Fruit fly (Drosophila melanogaster): ENCODE measurements around the gene CG33912.

CG33912 gene

dm6 chr3L:20792693-20793092, 37.2 kb upstream of the CG33912 start, which contains the start of gene Six4 (continued):
- TF ChIP-seq CG7271 (tag; optimal IDR thresholded peaks at IDR 0.05) (peak; percentile 72), sim (GFP tag; IDR thresholded peaks at IDR 0.05) (0 out of 2 replicates have a peak, but pooled peaks have one; percentile 44), phol (tag; optimal IDR thresholded peaks at IDR 0.05) (peak; percentile 56), pros (GFP tag; optimal IDR thresholded peaks at IDR 0.05) (peak; percentile 26), CG8924 (tag; optimal IDR thresholded peaks at IDR 0.05) (peak; percentile 40), sd (tag; optimal IDR thresholded peaks at IDR 0.05) (no peak), Nf-YB (GFP tag; optimal IDR thresholded peaks at IDR 0.05) (peak; percentile 95), CG10267 (tag; optimal IDR thresholded peaks at IDR 0.05) (peak; percentile 12), Ets97D (GFP tag; optimal IDR thresholded peaks at IDR 0.05) (peak; percentile 83), Ets65A (GFP tag) (peak; percentile 41), zen (tag; optimal IDR thresholded peaks at IDR 0.05) (peak; percentile 28), CG14710 (tag; optimal IDR thresholded peaks at IDR 0.05) (peak; percentile 24), pfk (GFP tag; optimal IDR thresholded peaks at IDR 0.05) (peak; percentile 99), CG1233 (GFP tag; optimal IDR thresholded peaks at IDR 0.05) (peak; percentile 20), wek (GFP tag; optimal IDR thresholded peaks at IDR 0.05) (peak; percentile 53), insv (GFP tag; optimal IDR thresholded peaks at IDR 0.05) (peak in 1 of 2 experiments; percentile 21), mirr (GFP tag; optimal IDR thresholded peaks at IDR 0.05) (no peak), kni (GFP tag; optimal IDR thresholded peaks at IDR 0.05) (peak; percentile 54), CG17186 (GFP tag; optimal IDR thresholded peaks at IDR 0.05) (no peak), onecut (GFP tag; IDR thresholded peaks at IDR 0.05) (0 out of 2 replicates have a peak, but pooled peaks have one; percentile 20), Med (GFP tag) (peak; percentile 34), so (GFP tag; IDR thresholded peaks at IDR 0.05) (peak; percentile 64; the same call in 1 of the 3 replicates), Jarid2 (GFP tag; optimal IDR thresholded peaks at IDR 0.05) (peak; percentile 74), CG6765 (GFP tag; optimal IDR thresholded peaks at IDR 0.05) (no peak), Myb (GFP tag; optimal IDR thresholded peaks at IDR 0.05) (no peak), ttk (GFP tag; IDR thresholded peaks at IDR 0.05) (0 out of 2 replicates have a peak, but pooled peaks have one; percentile 50), HLHmδ (GFP tag; optimal IDR thresholded peaks at IDR 0.05) (peak; percentile 96), ac (GFP tag; optimal IDR thresholded peaks at IDR 0.05) (peak; percentile 34), seq (GFP tag; IDR thresholded peaks at IDR 0.05) (peak; percentile 89), otp (GFP tag; IDR thresholded peaks at IDR 0.05) (0 out of 3 replicates have a peak, but pooled peaks have one; percentile 18), CG33557 (GFP tag; optimal IDR thresholded peaks at IDR 0.05) (peak; percentile 63), dmrt11E (tag; optimal IDR thresholded peaks at IDR 0.05) (peak; percentile 20), fd64A (GFP tag; optimal IDR thresholded peaks at IDR 0.05) (peak; percentile 43), CG10979 (tag; optimal IDR thresholded peaks at IDR 0.05) (peak; percentile 13), chm (GFP tag; IDR thresholded peaks at IDR 0.05) (peak; percentile 62), Nf-YC (tag; optimal IDR thresholded peaks at IDR 0.05) (peak; percentile 94), CoRest (tag; optimal IDR thresholded peaks at IDR 0.05) (peak; percentile 5), CG16815 (GFP tag; optimal IDR thresholded peaks at IDR 0.05) (no peak), CG12744 (GFP tag; optimal IDR thresholded peaks at IDR 0.05) (no peak), gro (GFP tag; optimal IDR thresholded peaks at IDR 0.05) (no peak)

- peak; percentile 52 for TF ChIP-seq HLHmδ (GFP tag; optimal IDR thresholded peaks at IDR 0.05)
- no peak for TF ChIP-seq Pdp1 (GFP tag; optimal IDR thresholded peaks at IDR 0.05)
- TF ChIP-seq CG15696 (tag; optimal IDR thresholded peaks at IDR 0.05) = no peak
- no peak for TF ChIP-seq Drgx (GFP tag; IDR thresholded peaks at IDR 0.05)
- TF ChIP-seq C15 (GFP tag; IDR thresholded peaks at IDR 0.05) = no peak
- 0 out of 3 replicates have a peak, but pooled peaks have one; percentile 30 for TF ChIP-seq HLH4C (GFP tag; IDR thresholded peaks at IDR 0.05; ENCODE audit: partially characterized antibody)
- TF ChIP-seq gcm (GFP tag; optimal IDR thresholded peaks at IDR 0.05) = peak; percentile 75
- peak; percentile 3 for TF ChIP-seq pfk (GFP tag; optimal IDR thresholded peaks at IDR 0.05)
- peak; percentile 46 for TF ChIP-seq ewg (GFP tag; optimal IDR thresholded peaks at IDR 0.05)
- TF ChIP-seq CG6254 (GFP tag; optimal IDR thresholded peaks at IDR 0.05) = no peak
- TF ChIP-seq twi (tag; optimal IDR thresholded peaks at IDR 0.05) = peak; percentile 99
- peak; percentile 35 for TF ChIP-seq Med (GFP tag)
- no peak for TF ChIP-seq tna (GFP tag; IDR thresholded peaks at IDR 0.05; ENCODE audit: partially characterized antibody)
- 0 out of 4 replicates have a peak, but pooled peaks have one; percentile 25 for TF ChIP-seq Dll (GFP tag; IDR thresholded peaks at IDR 0.05; ENCODE audit: partially characterized antibody)
Measured at dm6 chr3L:20789299-20789698, 33.8 kb upstream of the CG33912 start.

Measured in whole organism, embryonic.